Fruit fly (Drosophila melanogaster): Measurements from ENCODE around the gene Acsf3.

The Acsf3 gene

dm6 chrX:7319053-7319702 lies 9.7 kb upstream of the Acsf3 start (continued):
- TF ChIP-seq CG13296 (GFP tag; optimal IDR thresholded peaks at IDR 0.05) (no peak), CG12155 (GFP tag; optimal IDR thresholded peaks at IDR 0.05) (peak; percentile 51), Myb (GFP tag; optimal IDR thresholded peaks at IDR 0.05) (no peak), CG4854 (GFP tag; optimal IDR thresholded peaks at IDR 0.05) (no peak), CG11247 (GFP tag; IDR thresholded peaks at IDR 0.05) (0 out of 2 replicates have a peak, but pooled peaks have one; percentile 35), CG9609 (GFP tag; optimal IDR thresholded peaks at IDR 0.05) (peak; percentile 29), cad (GFP tag; optimal IDR thresholded peaks at IDR 0.05) (no peak), CG7839 (tag; optimal IDR thresholded peaks at IDR 0.05) (peak; percentile 83), CG12744 (GFP tag; optimal IDR thresholded peaks at IDR 0.05) (no peak), salm (tag; optimal IDR thresholded peaks at IDR 0.05) (peak; percentile 50), CG2116 (GFP tag; optimal IDR thresholded peaks at IDR 0.05) (peak; percentile 49), Max (GFP tag; optimal IDR thresholded peaks at IDR 0.05) (peak; percentile 48), vnd (GFP tag; IDR thresholded peaks at IDR 0.05; ENCODE audit: partially characterized antibody) (no peak), HLHmδ (GFP tag; optimal IDR thresholded peaks at IDR 0.05) (no peak), cato (GFP tag; optimal IDR thresholded peaks at IDR 0.05; ENCODE audit: borderline replicate concordance) (peak; percentile 73), CG16779 (GFP tag; IDR thresholded peaks at IDR 0.05) (no peak), fd3F (GFP tag; optimal IDR thresholded peaks at IDR 0.05) (no peak), CG4707 (GFP tag; optimal IDR thresholded peaks at IDR 0.05) (peak; percentile 24), nau (GFP tag; optimal IDR thresholded peaks at IDR 0.05) (no peak), CG18262 (tag; optimal IDR thresholded peaks at IDR 0.05) (peak; percentile 94), sisA (GFP tag; IDR thresholded peaks at IDR 0.05) (peak; percentile 61; the same call in 1 of the 2 replicates), Rfx (GFP tag; IDR thresholded peaks at IDR 0.05) (no peak), wek (GFP tag; optimal IDR thresholded peaks at IDR 0.05) (no peak), E2f1 (GFP tag; IDR thresholded peaks at IDR 0.05) (peak; percentile 51), br (optimal IDR thresholded peaks at IDR 0.05) (no peak), CG5245 (GFP tag; optimal IDR thresholded peaks at IDR 0.05) (peak; percentile 55), CG3726 (GFP tag; IDR thresholded peaks at IDR 0.05) (peak; percentile 34; the same call in 1 of the 3 replicates), nom (GFP tag; optimal IDR thresholded peaks at IDR 0.05) (peak; percentile 67), emc (GFP tag; optimal IDR thresholded peaks at IDR 0.05) (no peak), oc (tag; optimal IDR thresholded peaks at IDR 0.05) (peak; percentile 80), NC2β (GFP tag; optimal IDR thresholded peaks at IDR 0.05) (peak; percentile 78), CG5180 (GFP tag; optimal IDR thresholded peaks at IDR 0.05) (peak; percentile 57), bowl (GFP tag; IDR thresholded peaks at IDR 0.05) (0 out of 2 replicates have a peak, but pooled peaks have one; percentile 36), CG1603 (tag; optimal IDR thresholded peaks at IDR 0.05) (peak; percentile 60), esg (GFP tag; conservative IDR thresholded peaks at IDR 0.05) (peak; percentile 44), CG10147 (GFP tag; optimal IDR thresholded peaks at IDR 0.05) (no peak), CG17829 (tag; optimal IDR thresholded peaks at IDR 0.05) (peak; percentile 88), pb (GFP tag; optimal IDR thresholded peaks at IDR 0.05) (no peak), CG4617 (GFP tag; optimal IDR thresholded peaks at IDR 0.05; ENCODE audit: borderline replicate concordance) (peak; percentile 55), Taf1 (GFP tag; IDR thresholded peaks at IDR 0.05) (no peak), Trl (optimal IDR thresholded peaks at IDR 0.05) (no peak), Trl (GFP tag; optimal IDR thresholded peaks at IDR 0.05) (peak; percentile 79), CG18599 (GFP tag; optimal IDR thresholded peaks at IDR 0.05) (peak; percentile 26), Xbp1 (GFP tag; optimal IDR thresholded peaks at IDR 0.05) (peak; percentile 81), knrl (GFP tag; IDR thresholded peaks at IDR 0.05; ENCODE audit: partially characterized antibody) (no peak), CG10321 (GFP tag; IDR thresholded peaks at IDR 0.05) (no peak), B-H2 (GFP tag; optimal IDR thresholded peaks at IDR 0.05) (no peak), dpn (GFP tag; optimal IDR thresholded peaks at IDR 0.05) (peak; percentile 58 to 67), CG11695 (GFP tag; IDR thresholded peaks at IDR 0.05) (peak; percentile 68; the same call in 2 of the 3 replicates), Spps (tag; optimal IDR thresholded peaks at IDR 0.05) (peak; percentile 85)
